Worm (Caenorhabditis elegans) whole organism, mixed stage, embryonic: Measurements from ENCODE around the gene aman-2.

Experiments used
- M03D4.4 ChIP-seq: sonication (generic microtip); optimal IDR thresholded peaks from 2 replicates; lab custom pipeline; 2017; ENCODE audit warnings: mild to moderate bottlenecking, missing genetic modification characterization, missing compliant biosample characterization
- bed-3 ChIP-seq: fragments of 200-800 bp; sonication (Bioruptor generic); optimal IDR thresholded peaks from 3 replicates; lab custom pipeline; 2018; ENCODE audit warnings: mild to moderate bottlenecking, missing genetic modification characterization, moderate library complexity, missing compliant biosample characterization
- blmp-1 ChIP-seq: fragments of 150-350 bp; optimal IDR thresholded peaks from 2 replicates; lab custom pipeline; 2014; ENCODE audit warnings: missing biosample characterization, missing genetic modification characterization
- ceh-39 ChIP-seq: fragments of 150-350 bp; optimal IDR thresholded peaks from 2 replicates; lab custom pipeline; 2014; ENCODE audit warnings: missing biosample characterization, missing genetic modification characterization
- ceh-43 ChIP-seq: fragments of 200-800 bp; sonication (Bioruptor generic); optimal IDR thresholded peaks from 2 replicates; lab custom pipeline; 2018; ENCODE audit warnings: mild to moderate bottlenecking, missing genetic modification characterization, moderate library complexity, missing compliant biosample characterization
- ces-1 ChIP-seq: fragments of 150-350 bp; optimal IDR thresholded peaks from 2 replicates; lab custom pipeline; 2014; ENCODE audit warnings: missing biosample characterization, missing genetic modification reagents, missing genetic modification characterization
- cnd-1 ChIP-seq: fragments of 200-800 bp; sonication (Bioruptor generic); optimal IDR thresholded peaks from 2 replicates; lab custom pipeline; 2018; ENCODE audit warnings: mild to moderate bottlenecking, missing genetic modification characterization, missing compliant biosample characterization
- elt-1 ChIP-seq: sonication (generic microtip); optimal IDR thresholded peaks from 2 replicates; lab custom pipeline; 2017; ENCODE audit warnings: missing genetic modification characterization, mild to moderate bottlenecking, missing compliant biosample characterization, antibody characterized with exemption, moderate library complexity, borderline replicate concordance; ENCODE audit not compliant: insufficient read depth
- elt-3 ChIP-seq: fragments of 150-350 bp; optimal IDR thresholded peaks from 2 replicates; lab custom pipeline; 2014; ENCODE audit warnings: missing biosample characterization, missing genetic modification characterization
- flh-1 ChIP-seq: fragments of 200-800 bp; sonication (Bioruptor generic); optimal IDR thresholded peaks from 2 replicates; lab custom pipeline; 2018; ENCODE audit warnings: mild to moderate bottlenecking, missing genetic modification characterization, moderate library complexity, missing compliant biosample characterization
- ham-2 ChIP-seq: fragments of 200-800 bp; sonication (Bioruptor generic); optimal IDR thresholded peaks from 2 replicates; lab custom pipeline; 2018; ENCODE audit warnings: mild to moderate bottlenecking, missing genetic modification characterization, missing compliant biosample characterization
- hlh-1 ChIP-seq: fragments of 150-350 bp; optimal IDR thresholded peaks from 2 replicates; lab custom pipeline; 2014; ENCODE audit warnings: missing biosample characterization, missing genetic modification reagents, missing genetic modification characterization
- lin-32 ChIP-seq: fragments of 200-800 bp; sonication (Bioruptor generic); optimal IDR thresholded peaks from 2 replicates; lab custom pipeline; 2018; ENCODE audit warnings: mild to moderate bottlenecking, missing genetic modification characterization, missing compliant biosample characterization
- lsy-2 ChIP-seq: fragments of 150-350 bp; optimal IDR thresholded peaks from 2 replicates; lab custom pipeline; 2014; ENCODE audit warnings: missing biosample characterization, missing genetic modification characterization
- mab-5 ChIP-seq: fragments of 150-350 bp; optimal IDR thresholded peaks from 2 replicates; lab custom pipeline; 2014; ENCODE audit warnings: missing biosample characterization, missing genetic modification characterization
- mep-1 ChIP-seq: fragments of 150-350 bp; optimal IDR thresholded peaks from 2 replicates; lab custom pipeline; 2017; ENCODE audit warnings: missing biosample characterization, missing genetic modification reagents, missing genetic modification characterization, inconsistent platforms
- mls-2 ChIP-seq: sonication (generic microtip); optimal IDR thresholded peaks from 2 replicates; lab custom pipeline; 2016; ENCODE audit warnings: mild to moderate bottlenecking, missing genetic modification characterization, moderate library complexity, missing compliant biosample characterization
- nhr-237 ChIP-seq: fragments of 150-350 bp; optimal IDR thresholded peaks from 2 replicates; lab custom pipeline; 2014; ENCODE audit warnings: missing biosample characterization, missing genetic modification characterization
- nhr-28 ChIP-seq: fragments of 150-350 bp; optimal IDR thresholded peaks from 2 replicates; lab custom pipeline; 2014; ENCODE audit warnings: missing biosample characterization, missing genetic modification characterization
- nhr-76 ChIP-seq: sonication (generic microtip); optimal IDR thresholded peaks from 2 replicates; lab custom pipeline; 2017; ENCODE audit warnings: missing biosample characterization, missing genetic modification characterization
- pha-4 ChIP-seq: fragments of 150-350 bp; optimal IDR thresholded peaks from 2 replicates; lab custom pipeline; 2018; ENCODE audit warnings: missing biosample characterization, missing genetic modification reagents, missing genetic modification characterization
- sem-2 ChIP-seq: fragments of 200-800 bp; sonication (Bioruptor generic); optimal IDR thresholded peaks from 2 replicates; lab custom pipeline; 2018; ENCODE audit warnings: mild to moderate bottlenecking, missing genetic modification characterization, missing compliant biosample characterization
- snpc-4 ChIP-seq: fragments of 150-350 bp; optimal IDR thresholded peaks from 2 replicates; lab custom pipeline; 2014; ENCODE audit warnings: missing biosample characterization, missing genetic modification characterization
- sptf-1 ChIP-seq: sonication (generic microtip); optimal IDR thresholded peaks from 2 replicates; lab custom pipeline; 2017; ENCODE audit warnings: mild to moderate bottlenecking, missing genetic modification characterization, moderate library complexity, missing compliant biosample characterization
- tbx-8 ChIP-seq: fragments of 200-800 bp; sonication (Bioruptor generic); optimal IDR thresholded peaks from 2 replicates; lab custom pipeline; 2018; ENCODE audit warnings: mild to moderate bottlenecking, missing genetic modification characterization, moderate library complexity, missing compliant biosample characterization
- unc-120 ChIP-seq: sonication (generic microtip); optimal IDR thresholded peaks from 2 replicates; lab custom pipeline; 2017; ENCODE audit warnings: missing genetic modification characterization, missing compliant biosample characterization; ENCODE audit not compliant: poor library complexity, severe bottlenecking
- unc-39 ChIP-seq: fragments of 150-350 bp; optimal IDR thresholded peaks from 2 replicates; lab custom pipeline; 2014; ENCODE audit warnings: missing biosample characterization, missing genetic modification characterization
- unc-62 ChIP-seq: fragments of 150-350 bp; optimal IDR thresholded peaks from 2 replicates; lab custom pipeline; 2014; ENCODE audit warnings: missing biosample characterization, missing genetic modification reagents, missing genetic modification characterization
- zip-8 ChIP-seq: fragments of 150-350 bp; optimal IDR thresholded peaks from 2 replicates; lab custom pipeline; 2014; ENCODE audit warnings: missing biosample characterization, missing genetic modification characterization
- ztf-11 ChIP-seq: fragments of 150-350 bp; optimal IDR thresholded peaks from 2 replicates; lab custom pipeline; 2014; ENCODE audit warnings: missing biosample characterization, missing genetic modification characterization

The aman-2 gene

ce11 chrV:11913283-11913682 is 19.8 kb downstream of the aman-2 start:
- TF ChIP-seq lsy-2 (tag; lab: Kevin White, UChicago), result no peak
- no peak for TF ChIP-seq hlh-1 (tag; lab: Kevin White, UChicago)
- TF ChIP-seq unc-120 (tag; lab: Kevin White, UChicago), result no peak
- no peak for TF ChIP-seq mab-5
- TF ChIP-seq flh-1 (GFP tag; lab: Kevin White, UChicago), result no peak
- no peak for TF ChIP-seq ham-2
- no peak for TF ChIP-seq pha-4 (tag; lab: Kevin White, UChicago)
- no peak for TF ChIP-seq mep-1 (tag; lab: Kevin White, UChicago)
- TF ChIP-seq lin-32 (GFP tag; lab: Kevin White, UChicago), result no peak
- no peak for TF ChIP-seq sem-2 (GFP tag; lab: Kevin White, UChicago)
- TF ChIP-seq nhr-76 (tag; lab: Kevin White, UChicago), result no peak
- TF ChIP-seq ztf-11 (tag; lab: Kevin White, UChicago), result no peak
- TF ChIP-seq ceh-39 (tag; lab: Kevin White, UChicago), result no peak
- TF ChIP-seq, all 35 proteins: peak for 0

DNA sequence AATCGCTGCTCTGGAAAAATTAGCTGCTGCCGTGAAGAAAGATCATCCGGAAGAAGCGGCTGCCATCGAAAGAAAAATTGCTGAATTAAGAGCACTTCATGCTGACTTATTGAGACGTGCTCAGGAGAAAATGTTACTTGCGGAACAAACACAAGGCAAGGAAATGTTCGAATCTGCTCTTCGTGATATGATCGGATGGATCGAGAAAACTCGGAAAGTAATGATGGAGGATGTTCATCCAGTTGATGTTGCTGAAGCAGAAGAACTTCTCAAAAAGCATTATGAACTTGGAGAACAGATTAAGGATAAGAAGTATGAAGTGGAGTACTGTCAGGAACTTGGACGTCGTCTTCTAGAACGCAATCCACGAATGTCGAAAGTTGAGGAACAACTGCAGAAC is 27.1 kb downstream of the aman-2 start:
- TF ChIP-seq mls-2 (tag; lab: Kevin White, UChicago) (no peak), unc-120 (tag; lab: Kevin White, UChicago) (no peak), elt-1 (tag; lab: Kevin White, UChicago) (no peak), nhr-237 (tag; lab: Kevin White, UChicago) (no peak), ceh-39 (tag; lab: Kevin White, UChicago) (no peak), pha-4 (tag; lab: Kevin White, UChicago) (no peak), ham-2 (no peak), nhr-76 (tag; lab: Kevin White, UChicago) (no peak), flh-1 (GFP tag; lab: Kevin White, UChicago) (no peak), ces-1 (GFP tag; lab: Kevin White, UChicago) (no peak), cnd-1 (no peak)

DNA sequence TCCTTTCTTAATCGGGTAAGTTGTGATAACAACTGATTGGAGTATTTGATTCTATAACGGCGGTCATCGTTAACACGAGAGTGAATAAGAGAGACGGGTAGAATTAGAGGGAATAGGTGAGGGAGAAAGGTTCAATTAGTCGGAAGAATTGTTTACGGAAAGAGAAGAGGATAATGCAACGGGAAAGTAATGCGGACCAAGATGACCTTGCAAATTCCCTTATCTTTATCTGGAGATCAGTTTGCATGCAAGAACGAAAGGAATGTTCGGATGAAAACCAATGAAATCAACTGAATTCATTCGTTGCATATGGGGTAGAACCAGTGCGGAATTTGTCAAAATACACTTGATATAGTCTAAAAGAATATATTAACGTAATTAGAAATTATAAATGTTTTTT is 30.9 kb downstream of the aman-2 start:
- TF ChIP-seq M03D4.4 (tag; lab: Kevin White, UChicago), result no peak
- TF ChIP-seq elt-1 (tag; lab: Kevin White, UChicago), result peak; percentile 79
- TF ChIP-seq ham-2, result no peak

DNA sequence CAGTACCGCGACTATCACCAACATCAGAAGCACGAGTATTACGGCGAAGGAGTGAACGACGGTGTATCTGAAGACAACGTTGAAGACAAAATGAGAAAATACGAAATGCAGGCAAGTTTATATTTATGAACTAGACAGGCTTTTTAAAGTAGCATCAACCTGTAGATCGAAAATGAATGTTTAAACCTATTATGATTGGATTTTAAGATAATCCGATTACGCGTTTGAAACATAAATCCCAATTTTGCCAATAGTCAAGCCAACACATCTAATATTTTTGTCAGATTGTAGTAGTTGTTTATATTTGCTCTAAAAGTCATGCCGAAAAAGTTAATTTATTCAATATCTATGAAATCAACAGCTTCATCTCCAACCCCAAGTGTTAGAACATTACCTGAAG is 31.8 kb downstream of the aman-2 start:
- TF ChIP-seq elt-3 (tag; lab: Kevin White, UChicago) (no peak), unc-62 (GFP tag; lab: Kevin White, UChicago) (no peak), cnd-1 (no peak), bed-3 (GFP tag; lab: Kevin White, UChicago) (no peak), mep-1 (tag; lab: Kevin White, UChicago) (no peak), sptf-1 (no peak), ceh-43 (GFP tag; lab: Kevin White, UChicago) (no peak), nhr-76 (tag; lab: Kevin White, UChicago) (no peak), flh-1 (GFP tag; lab: Kevin White, UChicago) (no peak), snpc-4 (tag; lab: Kevin White, UChicago) (no peak), tbx-8 (GFP tag; lab: Kevin White, UChicago) (no peak), ces-1 (GFP tag; lab: Kevin White, UChicago) (no peak), hlh-1 (tag; lab: Kevin White, UChicago) (no peak)

- TF ChIP-seq nhr-28 (tag; lab: Kevin White, UChicago) (no peak), ceh-39 (tag; lab: Kevin White, UChicago) (no peak), unc-39 (no peak), lsy-2 (tag; lab: Kevin White, UChicago) (no peak), hlh-1 (tag; lab: Kevin White, UChicago) (no peak), tbx-8 (GFP tag; lab: Kevin White, UChicago) (no peak), mls-2 (tag; lab: Kevin White, UChicago) (no peak), zip-8 (tag; lab: Kevin White, UChicago) (no peak)
Measured at ce11 chrV:11900127-11900526, 32.9 kb downstream of the aman-2 start.

ce11 chrV:11899149-11899548 is 33.9 kb downstream of the aman-2 start, which contains the start of gene sma-1:
sma-1 (plus strand) TSS chrV:11899449.
- peak; percentile 12 for TF ChIP-seq elt-1 (tag; lab: Kevin White, UChicago)
- TF ChIP-seq mab-5, result no peak
- TF ChIP-seq zip-8 (tag; lab: Kevin White, UChicago), result no peak
- no peak for TF ChIP-seq unc-120 (tag; lab: Kevin White, UChicago)
- peak; percentile 15 for TF ChIP-seq blmp-1 (tag; lab: Kevin White, UChicago)
- TF ChIP-seq mls-2 (tag; lab: Kevin White, UChicago), result no peak
